Fruit fly (Drosophila melanogaster) whole organism, wandering third instar larva: ENCODE results near the gene slgA.

Source experiments
- Dfd ChIP-seq: fragments of >200 bp; optimal IDR thresholded peaks from 2 replicates; lab custom pipeline; 2017; ENCODE audit warnings: missing biosample characterization, missing genetic modification characterization
- GATAd ChIP-seq: sonication (Bioruptor generic); optimal IDR thresholded peaks from 2 replicates; lab custom pipeline; 2016; ENCODE audit warnings: missing biosample characterization, missing genetic modification characterization
- HLH106 ChIP-seq: fragments of 200-800 bp; optimal IDR thresholded peaks from 3 replicates; lab custom pipeline; 2019; ENCODE audit warnings: missing biosample characterization, mild to moderate bottlenecking, missing genetic modification characterization, moderate library complexity
- Hr83 ChIP-seq: fragments of 200-300 bp; sonication (Bioruptor generic); optimal IDR thresholded peaks from 2 replicates; lab custom pipeline; 2016; ENCODE audit warnings: missing biosample characterization, mild to moderate bottlenecking, missing genetic modification characterization, moderate library complexity; ENCODE audit not compliant: poor library complexity, severe bottlenecking
- Jra ChIP-seq: sonication (Bioruptor generic); optimal IDR thresholded peaks from 2 replicates; lab custom pipeline; 2016; ENCODE audit warnings: missing biosample characterization, missing genetic modification characterization
- Myc ChIP-seq: fragments of >200 bp; optimal IDR thresholded peaks from 2 replicates; lab custom pipeline; 2017
- Vsx2 ChIP-seq: fragments of 200-300, 225-300 bp; sonication (Bioruptor generic); optimal IDR thresholded peaks from 2 replicates; lab custom pipeline; 2018; ENCODE audit warnings: missing biosample characterization, missing genetic modification characterization; ENCODE audit not compliant: partially characterized antibody
- h ChIP-seq: fragments of 200-800 bp; sonication (Bioruptor generic); optimal IDR thresholded peaks from 3 replicates; lab custom pipeline; 2016; ENCODE audit warnings: missing biosample characterization, mild to moderate bottlenecking, missing genetic modification characterization
- jim ChIP-seq: fragments of 175-275, 200-325 bp; sonication (Bioruptor generic); optimal IDR thresholded peaks from 2 replicates; lab custom pipeline; 2016; ENCODE audit warnings: missing biosample characterization, mild to moderate bottlenecking, missing genetic modification characterization
- pan ChIP-seq: fragments of >200 bp; optimal IDR thresholded peaks from 2 replicates; lab custom pipeline; 2017
- psq ChIP-seq: fragments of 200-800 bp; sonication (Bioruptor generic); optimal IDR thresholded peaks from 3 replicates; lab custom pipeline; 2017; ENCODE audit warnings: missing biosample characterization, mild to moderate bottlenecking, missing genetic modification characterization, moderate library complexity
- sv ChIP-seq: fragments of 200-800 bp; sonication (Bioruptor generic); optimal IDR thresholded peaks from 3 replicates; lab custom pipeline; 2016; ENCODE audit warnings: missing biosample characterization, missing genetic modification characterization
- usp ChIP-seq: fragments of >200 bp; optimal IDR thresholded peaks from 2 replicates; lab custom pipeline; 2017; ENCODE audit warnings: missing biosample characterization, missing genetic modification characterization

dm6 chrX:21333135-21333534 is 40.7 kb upstream of the slgA start:
- TF ChIP-seq usp (GFP tag; lab: Kevin White, UChicago) (no peak), Myc (lab: Kevin White, UChicago) (no peak), HLH106 (tag; lab: Kevin White, UChicago) (no peak), GATAd (no peak), jim (GFP tag; lab: Kevin White, UChicago) (no peak), Dfd (GFP tag; lab: Kevin White, UChicago) (peak; percentile 93), h (no peak), Hr83 (GFP tag; lab: Kevin White, UChicago) (no peak), pan (no peak), psq (GFP tag; lab: Kevin White, UChicago) (no peak), Jra (GFP tag; lab: Kevin White, UChicago) (no peak), sv (GFP tag; lab: Kevin White, UChicago) (no peak), Vsx2 (GFP tag; lab: Kevin White, UChicago) (no peak)
